Worm (Caenorhabditis elegans) whole organism, L1 larva: ENCODE results near the gene hrpa-2.
A peak's percentile ranks its signal among the peaks of the same experiment; 100 is the strongest.

ENCODE experiments used
- C34B4.2 ChIP-seq: sonication (generic microtip); optimal IDR thresholded peaks from 2 replicates; lab custom pipeline; 2017; ENCODE audit warnings: mild to moderate bottlenecking, missing genetic modification characterization, missing compliant biosample characterization
- F16B12.6 ChIP-seq: fragments of 150-350 bp; optimal IDR thresholded peaks from 2 replicates; lab custom pipeline; 2014; ENCODE audit warnings: missing biosample characterization, missing genetic modification characterization
- aly-2 ChIP-seq: fragments of 150-350 bp; optimal IDR thresholded peaks from 2 replicates; lab custom pipeline; 2014; ENCODE audit warnings: missing biosample characterization, missing genetic modification characterization
- ama-1 ChIP-seq: fragments of 150-350 bp; optimal IDR thresholded peaks from 2 replicates; lab custom pipeline; 2014
- blmp-1 ChIP-seq: fragments of 150-350 bp; optimal IDR thresholded peaks from 2 replicates; lab custom pipeline; 2014; ENCODE audit warnings: missing biosample characterization, missing genetic modification characterization
- ceh-8 ChIP-seq: fragments of 200-800 bp; sonication (Bioruptor generic); optimal IDR thresholded peaks from 2 replicates; lab custom pipeline; 2018; ENCODE audit warnings: mild to moderate bottlenecking, missing genetic modification characterization, moderate library complexity, missing compliant biosample characterization
- ceh-82 ChIP-seq, 3 experiments: fragments of 150-350 bp in 1 of 3; sonication (generic microtip) in 2 of 3; optimal IDR thresholded peaks; 2 replicates each; lab custom pipeline; 2014 to 2017; ENCODE audit warnings: missing biosample characterization in 3 of 3, missing genetic modification characterization in 3 of 3
- ceh-90 ChIP-seq: sonication (generic microtip); optimal IDR thresholded peaks from 2 replicates; lab custom pipeline; 2016; ENCODE audit warnings: missing genetic modification characterization, missing compliant biosample characterization
- ces-1 ChIP-seq: fragments of 150-350 bp; optimal IDR thresholded peaks from 2 replicates; lab custom pipeline; 2014; ENCODE audit warnings: missing biosample characterization, missing genetic modification reagents, missing genetic modification characterization
- dsc-1 ChIP-seq: sonication (generic microtip); optimal IDR thresholded peaks from 2 replicates; lab custom pipeline; 2016; ENCODE audit warnings: mild to moderate bottlenecking, missing genetic modification characterization, missing compliant biosample characterization
- efl-1 ChIP-seq, 4 experiments: fragments of 150-350 bp; optimal IDR thresholded peaks in 3 of 4; peaks in 1 of 4; 1 replicate in 1 of 4; 2 replicates in 3 of 4; lab custom pipeline; 2014; ENCODE audit warnings: missing biosample characterization in 2 of 4, missing genetic modification characterization in 2 of 4, missing genetic modification reagents in 2 of 4
- elt-2 ChIP-seq: sonication (generic microtip); optimal IDR thresholded peaks from 2 replicates; lab custom pipeline; 2016; ENCODE audit warnings: missing genetic modification characterization, mild to moderate bottlenecking, inconsistent platforms, missing compliant biosample characterization, missing genetic modification reagents
- ets-5 ChIP-seq: fragments of 200-800 bp; sonication (Bioruptor generic); IDR thresholded peaks from 2 replicates; pipeline ENCODE4 v1.3.6; 2022; ENCODE audit warnings: missing genetic modification characterization, missing compliant biosample characterization
- fkh-10 ChIP-seq: sonication (generic microtip); optimal IDR thresholded peaks from 2 replicates; lab custom pipeline; 2017; ENCODE audit warnings: missing biosample characterization, missing genetic modification reagents, missing genetic modification characterization
- fkh-4 ChIP-seq: sonication (generic microtip); optimal IDR thresholded peaks from 2 replicates; lab custom pipeline; 2016; ENCODE audit warnings: missing compliant biosample characterization, missing genetic modification characterization, borderline replicate concordance
- grh-1 ChIP-seq: fragments of 200-800 bp; sonication (Bioruptor generic); IDR thresholded peaks from 2 replicates; pipeline ENCODE4 v1.3.6; 2022; ENCODE audit warnings: missing genetic modification reagents, missing genetic modification characterization, missing compliant biosample characterization
- hpl-2 ChIP-seq: fragments of 150-350 bp; optimal IDR thresholded peaks from 2 replicates; lab custom pipeline; 2014; ENCODE audit warnings: missing biosample characterization, missing genetic modification reagents, missing genetic modification characterization
- lin-13 ChIP-seq: fragments of 150-350 bp; optimal IDR thresholded peaks from 2 replicates; lab custom pipeline; 2014; ENCODE audit warnings: missing biosample characterization, missing genetic modification reagents, missing genetic modification characterization
- lin-14 ChIP-seq: fragments of 200-800 bp; sonication (Bioruptor generic); optimal IDR thresholded peaks from 2 replicates; lab custom pipeline; 2018; ENCODE audit warnings: mild to moderate bottlenecking, missing genetic modification characterization, moderate library complexity, missing compliant biosample characterization
- lir-3 ChIP-seq: sonication (generic microtip); optimal IDR thresholded peaks from 2 replicates; lab custom pipeline; 2016; ENCODE audit warnings: mild to moderate bottlenecking, missing genetic modification characterization, moderate library complexity, missing compliant biosample characterization; ENCODE audit not compliant: poor library complexity
- mab-9 ChIP-seq: fragments of 200-800 bp; sonication (Bioruptor generic); IDR thresholded peaks from 2 replicates; pipeline ENCODE4 v1.3.6; 2022; ENCODE audit warnings: missing genetic modification reagents, missing genetic modification characterization, missing compliant biosample characterization
- mef-2 ChIP-seq: fragments of 150-350 bp; optimal IDR thresholded peaks from 2 replicates; lab custom pipeline; 2014; ENCODE audit warnings: missing biosample characterization, missing genetic modification characterization
- mep-1 ChIP-seq: fragments of 150-350 bp; optimal IDR thresholded peaks from 2 replicates; lab custom pipeline; 2014; ENCODE audit warnings: missing biosample characterization, missing genetic modification characterization
- nhr-19 ChIP-seq: fragments of 200-800 bp; sonication (Bioruptor generic); conservative IDR thresholded peaks from 2 replicates; pipeline ENCODE4 v1.3.6; 2022; ENCODE audit warnings: missing genetic modification characterization, missing compliant biosample characterization
- nhr-71 ChIP-seq: sonication (generic microtip); optimal IDR thresholded peaks from 2 replicates; lab custom pipeline; 2016; ENCODE audit warnings: mild to moderate bottlenecking, missing genetic modification characterization, moderate library complexity, missing compliant biosample characterization
- nhr-77 ChIP-seq: fragments of 150-350 bp; optimal IDR thresholded peaks from 2 replicates; lab custom pipeline; 2014; ENCODE audit warnings: missing biosample characterization, missing genetic modification characterization
- nhr-84 ChIP-seq: sonication (generic microtip); optimal IDR thresholded peaks from 2 replicates; lab custom pipeline; 2017; ENCODE audit warnings: missing biosample characterization, missing genetic modification characterization
- nhr-90 ChIP-seq: sonication (generic microtip); optimal IDR thresholded peaks from 2 replicates; lab custom pipeline; 2016; ENCODE audit warnings: mild to moderate bottlenecking, missing genetic modification characterization, missing compliant biosample characterization; ENCODE audit not compliant: poor library complexity
- snpc-4 ChIP-seq: fragments of 150-350 bp; optimal IDR thresholded peaks from 2 replicates; lab custom pipeline; 2014; ENCODE audit warnings: missing biosample characterization, missing genetic modification characterization
- snu-23 ChIP-seq: sonication (generic microtip); optimal IDR thresholded peaks from 2 replicates; lab custom pipeline; 2016; ENCODE audit warnings: missing genetic modification characterization, missing compliant biosample characterization
- sox-4 ChIP-seq: sonication (generic microtip); optimal IDR thresholded peaks from 2 replicates; lab custom pipeline; 2016; ENCODE audit warnings: missing genetic modification characterization, missing compliant biosample characterization
- unc-30 ChIP-seq: sonication (generic microtip); optimal IDR thresholded peaks from 2 replicates; lab custom pipeline; 2017; ENCODE audit warnings: missing biosample characterization, missing genetic modification characterization
- unc-62 ChIP-seq: fragments of 150-350 bp; optimal IDR thresholded peaks from 2 replicates; lab custom pipeline; 2014; ENCODE audit warnings: missing biosample characterization, missing genetic modification reagents, missing genetic modification characterization
- unc-86 ChIP-seq: sonication (generic microtip); optimal IDR thresholded peaks from 2 replicates; lab custom pipeline; 2016; ENCODE audit warnings: missing genetic modification characterization, missing compliant biosample characterization
- unc-98 ChIP-seq: fragments of 200-800 bp; sonication (Bioruptor generic); IDR thresholded peaks from 2 replicates; pipeline ENCODE4 v1.3.6; 2022; ENCODE audit warnings: missing genetic modification characterization, missing compliant biosample characterization
- xbp-1 ChIP-seq: sonication (generic microtip); optimal IDR thresholded peaks from 2 replicates; lab custom pipeline; 2016; ENCODE audit warnings: missing genetic modification characterization, missing compliant biosample characterization
- zag-1 ChIP-seq: fragments of 150-350 bp; optimal IDR thresholded peaks from 2 replicates; lab custom pipeline; 2014; ENCODE audit warnings: missing biosample characterization, missing genetic modification characterization

hrpa-2 gene

DNA sequence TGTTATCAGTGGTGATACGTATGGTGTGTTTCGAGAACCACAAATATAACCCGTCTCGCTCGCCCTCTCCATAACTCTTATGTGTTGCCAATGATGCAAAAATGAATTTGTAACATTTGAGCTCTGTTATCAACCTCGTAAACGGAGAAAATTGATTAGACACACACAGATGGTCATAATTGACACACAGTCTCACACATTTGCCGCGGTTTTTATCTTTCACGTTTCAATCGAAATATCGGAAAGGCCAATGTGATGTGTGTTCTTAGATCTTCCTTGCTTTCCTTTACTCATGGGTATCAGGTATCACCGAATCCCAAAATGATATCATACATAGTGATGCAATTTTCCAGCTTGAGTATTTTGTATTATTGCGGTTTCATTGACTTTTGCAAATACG lies 2.6 kb upstream of the hrpa-2 start (continued):
- no peak for TF ChIP-seq ama-1 (lab: Kevin White, UChicago)
- TF ChIP-seq mef-2 = no peak
- no peak for TF ChIP-seq nhr-84 (tag; lab: Kevin White, UChicago)
- TF ChIP-seq nhr-77 (tag; lab: Kevin White, UChicago) = no peak
- peak; percentile 43 for TF ChIP-seq lin-14 (GFP tag; lab: Kevin White, UChicago)
- TF ChIP-seq hpl-2 (GFP tag; lab: Kevin White, UChicago) = no peak
- TF ChIP-seq nhr-71 = peak; percentile 57

- TF ChIP-seq ceh-90 (tag; lab: Kevin White, UChicago) (no peak), efl-1 (optimal IDR thresholded peaks at IDR 0.05; lab: Kevin White, UChicago) (no peak), efl-1 (GFP tag; optimal IDR thresholded peaks at IDR 0.05 in 1 of 2; lab: Kevin White, UChicago) (peak in 1 of 2 experiments; percentile 17), mab-9 (GFP tag; lab: Robert Waterston, UW) (0 out of 2 replicates have a peak, but pooled peaks have one; percentile 14)
- TF ChIP-seq, all 84 proteins: peak for 2
Observed at ce11 chrX:5214790-5215189, 1.4 kb upstream of the hrpa-2 start.

ce11 chrX:5218323-5218722 lies 2.2 kb downstream of the hrpa-2 start:
- TF ChIP-seq efl-1 (optimal IDR thresholded peaks at IDR 0.05; lab: Kevin White, UChicago) = no peak
- TF ChIP-seq efl-1 (GFP tag; optimal IDR thresholded peaks at IDR 0.05 in 1 of 2; lab: Kevin White, UChicago) = peak in 1 of 2 experiments; percentile 66
- TF ChIP-seq xbp-1 = no peak
- TF ChIP-seq blmp-1 (tag; lab: Kevin White, UChicago) = no peak
- TF ChIP-seq, all 84 proteins: peak for 1

DNA sequence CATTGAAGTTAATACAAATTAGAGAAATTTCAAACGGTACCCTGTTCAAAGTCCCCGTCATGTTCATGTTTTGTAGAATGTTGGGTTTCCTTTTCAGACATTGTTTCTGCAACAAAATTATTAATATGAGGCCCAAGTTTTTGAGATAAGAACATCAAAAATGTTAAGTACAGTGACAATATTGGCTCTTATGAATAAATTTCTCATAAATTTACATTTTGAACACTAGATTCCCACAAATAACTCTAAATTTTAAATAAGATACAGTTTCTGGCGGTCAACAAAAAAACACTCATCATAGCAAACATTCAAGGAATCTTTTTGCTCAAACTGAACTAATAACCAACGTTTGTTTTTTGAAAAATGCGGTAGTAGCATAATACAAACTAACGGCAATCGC lies 10.1 kb downstream of the hrpa-2 start, which contains the start of gene H28G03.3:
Gene H28G03.3 (minus strand): TSS at position 101 of the 400 bp plus-strand sequence.
- TF ChIP-seq grh-1 (GFP tag; lab: Robert Waterston, UW) = no peak
- TF ChIP-seq lin-13 (GFP tag; lab: Kevin White, UChicago) = no peak
- no peak for TF ChIP-seq unc-86 (tag; lab: Kevin White, UChicago)
- TF ChIP-seq unc-62 (GFP tag; lab: Kevin White, UChicago) = no peak
- no peak for TF ChIP-seq elt-2 (tag; lab: Kevin White, UChicago)
- no peak for TF ChIP-seq nhr-90 (tag; lab: Kevin White, UChicago)
- TF ChIP-seq ets-5 (GFP tag; lab: Robert Waterston, UW) = no peak
- no peak for TF ChIP-seq snu-23 (GFP tag; lab: Kevin White, UChicago)
- TF ChIP-seq C34B4.2 (tag; lab: Kevin White, UChicago) = no peak
- no peak for TF ChIP-seq nhr-77 (tag; lab: Kevin White, UChicago)
- TF ChIP-seq snpc-4 (tag; lab: Kevin White, UChicago) = no peak
- no peak for TF ChIP-seq aly-2 (tag; lab: Kevin White, UChicago)

ce11 chrX:5238246-5238645 lies 22.1 kb downstream of the hrpa-2 start:
- TF ChIP-seq efl-1 (optimal IDR thresholded peaks at IDR 0.05; lab: Kevin White, UChicago) (no peak), efl-1 (GFP tag; optimal IDR thresholded peaks at IDR 0.05 in 1 of 2; lab: Kevin White, UChicago) (peak in 1 of 2 experiments; percentile 61), fkh-10 (GFP tag; lab: Kevin White, UChicago) (no peak)

DNA sequence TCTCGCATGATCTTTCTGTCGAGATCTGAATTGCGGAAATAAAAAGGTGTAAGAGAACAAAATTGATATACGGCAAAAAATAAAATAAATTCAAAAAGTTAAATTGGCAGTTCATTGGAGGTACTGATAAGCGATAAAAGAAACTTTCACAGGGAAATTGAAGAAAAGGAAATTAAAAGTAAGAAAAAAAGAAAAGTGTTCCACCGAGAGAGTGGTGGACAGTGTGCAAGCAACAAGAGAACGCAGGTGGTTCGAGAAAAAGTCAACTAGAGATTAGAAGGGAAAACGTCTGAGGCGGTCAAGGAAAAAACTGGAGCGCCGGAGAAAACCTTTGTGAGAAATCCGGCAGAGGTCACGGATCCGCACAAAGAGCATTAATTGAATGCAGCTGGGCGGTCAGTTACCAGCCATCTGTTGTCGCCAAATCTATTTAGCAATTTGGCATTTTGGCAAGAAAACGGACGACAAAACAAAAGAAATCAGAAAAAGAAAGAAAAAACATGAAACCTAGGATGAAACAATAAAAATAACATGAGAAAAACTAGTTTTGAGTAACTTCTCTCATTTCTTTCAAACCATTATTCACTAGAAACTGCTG lies 27.3 kb downstream of the hrpa-2 start, which contains the start of gene mtm-5:
Gene mtm-5 (minus strand): TSS at position 27 of the 598 bp plus-strand sequence.
- no peak for TF ChIP-seq lin-13 (GFP tag; lab: Kevin White, UChicago)
- no peak for TF ChIP-seq snu-23 (GFP tag; lab: Kevin White, UChicago)
- no peak for TF ChIP-seq efl-1 (optimal IDR thresholded peaks at IDR 0.05; lab: Kevin White, UChicago)
- peak in 1 of 2 experiments; percentile 86 for TF ChIP-seq efl-1 (GFP tag; optimal IDR thresholded peaks at IDR 0.05 in 1 of 2; lab: Kevin White, UChicago)
- no peak for TF ChIP-seq nhr-84 (tag; lab: Kevin White, UChicago)
- TF ChIP-seq unc-62 (GFP tag; lab: Kevin White, UChicago) = no peak
- no peak for TF ChIP-seq nhr-19
- TF ChIP-seq ceh-82 (tag; optimal IDR thresholded peaks at IDR 0.05; lab: Kevin White, UChicago) = peak in 1 of 3 experiments; percentile 7
- TF ChIP-seq dsc-1 (tag; lab: Kevin White, UChicago) = peak; percentile 90
- no peak for TF ChIP-seq ces-1 (GFP tag; lab: Kevin White, UChicago)
- no peak for TF ChIP-seq unc-30
- no peak for TF ChIP-seq lir-3
- peak; percentile 49 for TF ChIP-seq fkh-4 (tag; lab: Kevin White, UChicago)
- peak; percentile 83 for TF ChIP-seq blmp-1 (tag; lab: Kevin White, UChicago)
- TF ChIP-seq unc-98 = no peak
- no peak for TF ChIP-seq zag-1
- peak; percentile 26 for TF ChIP-seq mep-1 (tag; lab: Kevin White, UChicago)
- no peak for TF ChIP-seq sox-4 (tag; lab: Kevin White, UChicago)
- no peak for TF ChIP-seq ama-1 (lab: Kevin White, UChicago)
- TF ChIP-seq ceh-90 (tag; lab: Kevin White, UChicago) = no peak
- TF ChIP-seq C34B4.2 (tag; lab: Kevin White, UChicago) = no peak
- TF ChIP-seq F16B12.6 (tag; lab: Kevin White, UChicago) = no peak
- no peak for TF ChIP-seq ceh-8 (GFP tag; lab: Kevin White, UChicago)
